Worm (Caenorhabditis elegans): Measurements from ENCODE around the gene F53A3.7.

ce11 chrIII:1934141-1934540 is 17.2 kb upstream of the F53A3.7 start:
- TF ChIP-seq ceh-82 (tag; optimal IDR thresholded peaks at IDR 0.05) (no peak), zfp-3 (GFP tag; conservative IDR thresholded peaks at IDR 0.05) (no peak), spr-3 (GFP tag; optimal IDR thresholded peaks at IDR 0.05) (no peak), ZK546.5 (tag; optimal IDR thresholded peaks at IDR 0.05) (no peak), snpc-4 (tag; optimal IDR thresholded peaks at IDR 0.05) (no peak), mdl-1 (tag; optimal IDR thresholded peaks at IDR 0.05) (no peak), nhr-237 (tag; optimal IDR thresholded peaks at IDR 0.05) (no peak), nhr-76 (tag; optimal IDR thresholded peaks at IDR 0.05) (no peak), fos-1 (tag; optimal IDR thresholded peaks at IDR 0.05) (no peak), lin-38 (GFP tag; IDR thresholded peaks at IDR 0.05) (no peak), pqm-1 (tag; optimal IDR thresholded peaks at IDR 0.05) (no peak), lin-13 (GFP tag; optimal IDR thresholded peaks at IDR 0.05) (no peak), unc-62 (GFP tag; optimal IDR thresholded peaks at IDR 0.05 in 1 of 2) (no peak), unc-62 (tag; optimal IDR thresholded peaks at IDR 0.05) (no peak)
